Fruit fly (Drosophila melanogaster) whole organism, embryonic: ENCODE data around the gene CG33986.

ENCODE experiments used
- ATbp ChIP-seq: fragments of 200-800 bp; sonication (Bioruptor generic); optimal IDR thresholded peaks from 2 replicates; lab custom pipeline; 2017; ENCODE audit warnings: missing biosample characterization, mild to moderate bottlenecking, missing genetic modification characterization, missing genetic modification reagents
- Asciz ChIP-seq: fragments of 200-800 bp; sonication (Bioruptor generic); optimal IDR thresholded peaks from 2 replicates; lab custom pipeline; 2017; ENCODE audit warnings: missing biosample characterization, mild to moderate bottlenecking, missing genetic modification characterization, missing genetic modification reagents
- Blimp-1 ChIP-seq: fragments of 200-800 bp; sonication (Bioruptor generic); optimal IDR thresholded peaks from 3 replicates; lab custom pipeline; 2018; ENCODE audit warnings: missing biosample characterization, missing genetic modification characterization, mild to moderate bottlenecking, moderate library complexity, missing genetic modification reagents
- CG11456 ChIP-seq: fragments of 200-800 bp; sonication (Bioruptor generic); IDR thresholded peaks from 3 replicates; pipeline ENCODE4 v1.3.6; 2022; ENCODE audit warnings: missing biosample characterization, missing genetic modification characterization
- CG13775 ChIP-seq: fragments of 200-800 bp; sonication (Bioruptor generic); optimal IDR thresholded peaks from 3 replicates; lab custom pipeline; 2017; ENCODE audit warnings: missing biosample characterization, mild to moderate bottlenecking, missing genetic modification characterization
- CG15011 ChIP-seq: fragments of 200-800 bp; sonication (Bioruptor generic); optimal IDR thresholded peaks from 3 replicates; lab custom pipeline; 2018; ENCODE audit warnings: missing biosample characterization, mild to moderate bottlenecking, missing genetic modification characterization
- CG1602 ChIP-seq: fragments of 200-800 bp; sonication (Bioruptor generic); optimal IDR thresholded peaks from 3 replicates; lab custom pipeline; 2016; ENCODE audit warnings: missing biosample characterization, missing genetic modification characterization
- CG16815 ChIP-seq: fragments of 200-800 bp; sonication (Bioruptor generic); optimal IDR thresholded peaks from 3 replicates; lab custom pipeline; 2017; ENCODE audit warnings: missing biosample characterization, mild to moderate bottlenecking, missing genetic modification characterization
- CG17328 ChIP-seq: fragments of 200-800 bp; sonication (Bioruptor generic); IDR thresholded peaks from 2 replicates; pipeline ENCODE4 v1.3.6; 2022; ENCODE audit warnings: missing biosample characterization, missing genetic modification characterization
- CG17568 ChIP-seq: fragments of 200-800 bp; sonication (Bioruptor generic); optimal IDR thresholded peaks from 2 replicates; lab custom pipeline; 2018; ENCODE audit warnings: missing biosample characterization, mild to moderate bottlenecking, missing genetic modification characterization, moderate library complexity
- CG18476 ChIP-seq: fragments of 200-800 bp; sonication (Bioruptor generic); optimal IDR thresholded peaks from 2 replicates; lab custom pipeline; 2016; ENCODE audit warnings: missing biosample characterization, mild to moderate bottlenecking, missing genetic modification characterization
- CG18599 ChIP-seq: fragments of 200-800 bp; sonication (Bioruptor generic); optimal IDR thresholded peaks from 3 replicates; lab custom pipeline; 2017; ENCODE audit warnings: missing biosample characterization, missing genetic modification characterization, mild to moderate bottlenecking, moderate library complexity, missing genetic modification reagents
- CG18619 ChIP-seq: fragments of 200-800 bp; sonication (Bioruptor generic); optimal IDR thresholded peaks from 3 replicates; lab custom pipeline; 2017; ENCODE audit warnings: missing biosample characterization, mild to moderate bottlenecking, missing genetic modification characterization
- CG3838 ChIP-seq: fragments of 200-800 bp; sonication (Bioruptor generic); optimal IDR thresholded peaks from 3 replicates; lab custom pipeline; 2016; ENCODE audit warnings: missing biosample characterization, missing genetic modification characterization
- CG4360 ChIP-seq: fragments of 200-800 bp; sonication (Bioruptor generic); IDR thresholded peaks from 2 replicates; pipeline ENCODE4 v1.3.6; 2022; ENCODE audit warnings: missing biosample characterization, missing genetic modification characterization
- CG43689 ChIP-seq: fragments of 200-800 bp; sonication (Bioruptor generic); IDR thresholded peaks from 2 replicates; pipeline ENCODE4 v1.3.6; 2022; ENCODE audit warnings: missing biosample characterization, missing genetic modification characterization
- CG4854 ChIP-seq: fragments of 200-800 bp; sonication (Bioruptor generic); optimal IDR thresholded peaks from 2 replicates; lab custom pipeline; 2016; ENCODE audit warnings: missing biosample characterization, missing genetic modification characterization, inconsistent platforms
- CG6854 ChIP-seq: fragments of 200-800 bp; sonication (Bioruptor generic); optimal IDR thresholded peaks from 3 replicates; lab custom pipeline; 2017; ENCODE audit warnings: missing biosample characterization, mild to moderate bottlenecking, missing genetic modification characterization
- CG9932 ChIP-seq: fragments of 200-800 bp; sonication (Bioruptor generic); IDR thresholded peaks from 2 replicates; pipeline ENCODE4 v1.3.6; 2022; ENCODE audit warnings: missing biosample characterization, missing genetic modification characterization
- Dip2 ChIP-seq: fragments of 200-800 bp; sonication (Bioruptor generic); IDR thresholded peaks from 2 replicates; pipeline ENCODE4 v1.3.6; 2022; ENCODE audit warnings: missing biosample characterization, missing genetic modification characterization
- E2f1 ChIP-seq: fragments of 200-800 bp; sonication (Bioruptor generic); IDR thresholded peaks from 2 replicates; pipeline ENCODE4 v1.3.6; 2022; ENCODE audit warnings: missing biosample characterization, missing genetic modification characterization
- Med ChIP-seq: fragments of 200-800 bp; sonication (Bioruptor generic); peaks from one replicate; lab custom pipeline; 2016; ENCODE audit warnings: missing biosample characterization, missing genetic modification characterization, mild to moderate bottlenecking, inconsistent platforms, moderate library complexity
- Oaz ChIP-seq: fragments of 200-800 bp; sonication (Bioruptor generic); IDR thresholded peaks from 2 replicates; pipeline ENCODE4 v1.3.6; 2022; ENCODE audit warnings: missing biosample characterization, missing genetic modification characterization
- PHDP ChIP-seq: fragments of 200-800 bp; sonication (Bioruptor generic); optimal IDR thresholded peaks from 3 replicates; lab custom pipeline; 2018; ENCODE audit warnings: missing biosample characterization, mild to moderate bottlenecking, missing genetic modification characterization, moderate library complexity
- abd-A ChIP-seq: fragments of 200-800 bp; sonication (Bioruptor generic); optimal IDR thresholded peaks from 3 replicates; lab custom pipeline; 2019; ENCODE audit warnings: missing biosample characterization, mild to moderate bottlenecking, missing genetic modification characterization, moderate library complexity
- bbx ChIP-seq: fragments of 200-800 bp; sonication (Bioruptor generic); IDR thresholded peaks from 2 replicates; pipeline ENCODE4 v1.3.6; 2022; ENCODE audit warnings: missing biosample characterization, missing genetic modification characterization; ENCODE audit not compliant: partially characterized antibody
- bowl ChIP-seq: fragments of 200-800 bp; sonication (Bioruptor generic); IDR thresholded peaks from 2 replicates; pipeline ENCODE4 v1.3.6; 2022; ENCODE audit warnings: missing biosample characterization, missing genetic modification characterization
- cad ChIP-seq: fragments of >200 bp; optimal IDR thresholded peaks from 2 replicates; lab custom pipeline; 2017; ENCODE audit warnings: missing biosample characterization, missing genetic modification characterization
- dm ChIP-seq: fragments of 200-800 bp; sonication (Bioruptor generic); optimal IDR thresholded peaks from 3 replicates; lab custom pipeline; 2016; ENCODE audit warnings: missing biosample characterization, missing genetic modification characterization
- dysf ChIP-seq: fragments of 200-800 bp; sonication (Bioruptor generic); IDR thresholded peaks from 3 replicates; pipeline ENCODE4 v1.3.6; 2022; ENCODE audit warnings: missing biosample characterization, missing genetic modification characterization
- grau ChIP-seq: fragments of 200-800 bp; optimal IDR thresholded peaks from 3 replicates; lab custom pipeline; 2019; ENCODE audit warnings: missing biosample characterization, mild to moderate bottlenecking, missing genetic modification characterization, moderate library complexity
- gt ChIP-seq: fragments of 200-800 bp; sonication (Bioruptor generic); IDR thresholded peaks from 2 replicates; pipeline ENCODE4 v1.3.6; 2022; ENCODE audit warnings: missing biosample characterization, missing genetic modification characterization
- jing ChIP-seq: fragments of 200-800 bp; sonication (Bioruptor generic); optimal IDR thresholded peaks from 2 replicates; lab custom pipeline; 2018; ENCODE audit warnings: missing biosample characterization, mild to moderate bottlenecking, missing genetic modification characterization
- nau ChIP-seq: fragments of 200-800 bp; sonication (Bioruptor generic); optimal IDR thresholded peaks from 3 replicates; lab custom pipeline; 2017; ENCODE audit warnings: missing biosample characterization, mild to moderate bottlenecking, missing genetic modification characterization, missing genetic modification reagents
- onecut ChIP-seq: fragments of 200-800 bp; sonication (Bioruptor generic); IDR thresholded peaks from 2 replicates; pipeline ENCODE4 v1.3.6; 2022; ENCODE audit warnings: missing biosample characterization, missing genetic modification characterization
- pfk ChIP-seq: fragments of 200-800 bp; sonication (Bioruptor generic); optimal IDR thresholded peaks from 2 replicates; lab custom pipeline; 2018; ENCODE audit warnings: missing biosample characterization, mild to moderate bottlenecking, missing genetic modification characterization, moderate library complexity
- pros ChIP-seq: fragments of 200-800 bp; sonication (Bioruptor generic); optimal IDR thresholded peaks from 3 replicates; lab custom pipeline; 2019; ENCODE audit warnings: missing biosample characterization, mild to moderate bottlenecking, missing genetic modification characterization, moderate library complexity
- sd ChIP-seq: fragments of 200-800 bp; sonication (Bioruptor generic); optimal IDR thresholded peaks from 3 replicates; lab custom pipeline; 2018; ENCODE audit warnings: missing biosample characterization, mild to moderate bottlenecking, missing genetic modification characterization, moderate library complexity
- sens ChIP-seq: fragments of 200-800 bp; sonication (Bioruptor generic); peaks from one replicate; lab custom pipeline; 2016; ENCODE audit warnings: missing biosample characterization, missing genetic modification characterization
- sim ChIP-seq: fragments of 200-800 bp; sonication (Bioruptor generic); IDR thresholded peaks from 2 replicates; pipeline ENCODE4 v1.3.6; 2022; ENCODE audit warnings: missing biosample characterization, missing genetic modification characterization
- stc ChIP-seq: fragments of 200-800 bp; sonication (Bioruptor generic); IDR thresholded peaks from 2 replicates; pipeline ENCODE4 v1.3.6; 2022; ENCODE audit warnings: missing biosample characterization, missing genetic modification characterization
- tna ChIP-seq: fragments of 200-800 bp; sonication (Bioruptor generic); IDR thresholded peaks from 2 replicates; pipeline ENCODE4 v1.3.6; 2022; ENCODE audit warnings: missing biosample characterization, missing genetic modification characterization; ENCODE audit not compliant: partially characterized antibody
- ttk ChIP-seq: fragments of 200-800 bp; sonication (Bioruptor generic); IDR thresholded peaks from 2 replicates; pipeline ENCODE4 v2.1.2; 2022; ENCODE audit warnings: missing biosample characterization, missing genetic modification characterization
- unpg ChIP-seq: fragments of 200-800 bp; sonication (Bioruptor generic); optimal IDR thresholded peaks from 3 replicates; lab custom pipeline; 2018; ENCODE audit warnings: missing biosample characterization, mild to moderate bottlenecking, missing genetic modification characterization, moderate library complexity
- z ChIP-seq: fragments of 200-800 bp; sonication (Bioruptor generic); IDR thresholded peaks from 3 replicates; pipeline ENCODE4 v1.3.6; 2022; ENCODE audit warnings: missing biosample characterization, missing genetic modification characterization

The CG33986 gene

dm6 chr3L:15493886-15494598, 31.0 kb downstream of the CG33986 start (continued):
- TF ChIP-seq bbx (GFP tag; lab: Robert Waterston, UW) (no peak), z (GFP tag; lab: Robert Waterston, UW) (no peak), gt (GFP tag; lab: Robert Waterston, UW) (no peak), bowl (GFP tag; lab: Robert Waterston, UW) (no peak), onecut (no peak), CG18476 (GFP tag; lab: Kevin White, UChicago) (peak; percentile 8), CG4360 (GFP tag; lab: Robert Waterston, UW) (no peak), CG9932 (peak; percentile 37; the same call in 1 of the 2 replicates), Asciz (GFP tag; lab: Kevin White, UChicago) (peak; percentile 37), CG17568 (GFP tag; lab: Kevin White, UChicago) (no peak), ATbp (GFP tag; lab: Kevin White, UChicago) (peak; percentile 40), stc (no peak; the same call in none of the 2 replicates), CG18619 (GFP tag; lab: Kevin White, UChicago) (no peak), CG43689 (GFP tag; lab: Robert Waterston, UW) (no peak), grau (tag; lab: Kevin White, UChicago) (peak; percentile 30), CG4854 (GFP tag; lab: Kevin White, UChicago) (no peak), sim (GFP tag; lab: Robert Waterston, UW) (no peak), CG11456 (no peak), abd-A (tag; lab: Kevin White, UChicago) (no peak), pfk (GFP tag; lab: Kevin White, UChicago) (no peak), dm (GFP tag; lab: Kevin White, UChicago) (no peak), nau (GFP tag; lab: Kevin White, UChicago) (no peak), pros (no peak), PHDP (no peak), tna (GFP tag; lab: Robert Waterston, UW) (no peak), CG6854 (GFP tag; lab: Kevin White, UChicago) (no peak), CG17328 (GFP tag; lab: Robert Waterston, UW) (peak; percentile 55), sens (GFP tag; lab: Kevin White, UChicago) (no peak), ttk (no peak), Dip2 (no peak), Med (GFP tag; lab: Kevin White, UChicago) (no peak), Blimp-1 (GFP tag; lab: Kevin White, UChicago) (peak; percentile 37), E2f1 (GFP tag; lab: Robert Waterston, UW) (peak; percentile 34; the same call in 1 of the 2 replicates), CG13775 (GFP tag; lab: Kevin White, UChicago) (peak; percentile 14), CG18599 (GFP tag; lab: Kevin White, UChicago) (peak; percentile 44), dysf (GFP tag; lab: Robert Waterston, UW) (no peak), CG3838 (GFP tag; lab: Kevin White, UChicago) (no peak), unpg (GFP tag; lab: Kevin White, UChicago) (peak; percentile 13), cad (GFP tag; lab: Kevin White, UChicago) (no peak), CG1602 (GFP tag; lab: Kevin White, UChicago) (no peak)

DNA sequence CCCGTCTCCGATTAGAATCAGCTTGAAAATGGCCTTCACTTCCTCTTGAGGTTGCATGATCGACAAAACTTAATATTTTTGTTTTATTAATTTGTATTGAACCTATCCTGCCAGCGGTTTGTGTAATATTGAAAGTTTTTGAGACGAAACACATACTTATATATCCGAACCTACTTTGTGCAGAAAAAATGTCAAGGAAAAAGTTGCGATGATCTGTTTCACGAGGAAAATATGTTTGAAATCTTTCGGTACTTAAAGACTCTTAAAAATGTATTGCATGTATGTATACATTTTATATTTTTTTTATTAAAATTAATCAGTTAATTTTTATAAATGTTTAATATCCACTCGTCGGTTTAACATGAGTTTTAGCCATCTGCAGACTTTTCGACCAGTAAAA, 39.8 kb downstream of the CG33986 start, which contains the start of gene Ran-like:
Ran-like (minus strand) TSS at position 101 of the 400 bp plus-strand sequence.
- TF ChIP-seq Oaz (GFP tag; lab: Robert Waterston, UW) = no peak
- TF ChIP-seq CG16815 (GFP tag; lab: Kevin White, UChicago) = no peak
- no peak for TF ChIP-seq sd
- no peak for TF ChIP-seq CG15011 (GFP tag; lab: Kevin White, UChicago)
- no peak for TF ChIP-seq jing (GFP tag; lab: Kevin White, UChicago)
- TF ChIP-seq, all 482 proteins: peak for 0
